Worm (Caenorhabditis elegans): ENCODE measurements around the gene cest-30.

DNA sequence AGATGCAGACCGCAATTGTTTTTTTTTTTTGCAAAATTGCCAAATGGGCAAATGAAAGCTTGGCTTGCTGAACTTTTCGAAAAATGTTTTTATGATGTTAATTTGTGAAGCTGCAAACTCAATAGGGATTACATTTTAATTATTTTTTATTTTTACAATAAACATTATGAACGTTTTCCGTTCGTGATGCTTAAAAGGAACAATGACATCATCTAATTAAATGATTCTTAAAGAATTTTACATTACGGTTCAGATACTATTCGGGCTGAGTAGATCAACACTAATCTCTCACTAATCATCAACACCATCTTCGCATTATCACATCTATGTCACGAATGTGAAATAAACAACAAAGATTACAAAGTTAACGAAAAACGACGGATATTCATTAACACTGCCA lies 49.6 kb upstream of the cest-30 start, which contains the start of gene C10G8.3:
- TF ChIP-seq dao-5 (tag; optimal IDR thresholded peaks at IDR 0.05) (no peak), him-1 (tag; optimal IDR thresholded peaks at IDR 0.05) (no peak)
